Fruit fly (Drosophila melanogaster) whole organism, embryonic: ENCODE data around the gene EMC5.

ENCODE experiments used
- CG11560 ChIP-seq: fragments of 200-800 bp; sonication (Bioruptor generic); IDR thresholded peaks from 3 replicates; pipeline ENCODE4 v1.3.6; 2022; ENCODE audit warnings: missing biosample characterization, missing genetic modification characterization
- CG16779 ChIP-seq: fragments of 200-800 bp; sonication (Bioruptor generic); IDR thresholded peaks from 2 replicates; pipeline ENCODE4 v1.3.6; 2022; ENCODE audit warnings: missing biosample characterization, missing genetic modification characterization
- CG32767 ChIP-seq: fragments of 200-800 bp; sonication (Bioruptor generic); IDR thresholded peaks from 2 replicates; pipeline ENCODE4 v1.3.6; 2022; ENCODE audit warnings: missing biosample characterization, missing genetic modification characterization
- CG3847 ChIP-seq: fragments of 200-800 bp; sonication (Bioruptor generic); IDR thresholded peaks from 2 replicates; pipeline ENCODE4 v1.3.6; 2022; ENCODE audit warnings: missing biosample characterization, missing genetic modification characterization
- Deaf1 ChIP-seq: fragments of 200-800 bp; optimal IDR thresholded peaks from 3 replicates; lab custom pipeline; 2019; ENCODE audit warnings: missing biosample characterization, mild to moderate bottlenecking, missing genetic modification characterization, moderate library complexity
- Fer3 ChIP-seq: fragments of 200-800 bp; sonication (Bioruptor generic); optimal IDR thresholded peaks from 2 replicates; lab custom pipeline; 2018; ENCODE audit warnings: missing biosample characterization, mild to moderate bottlenecking, missing genetic modification characterization, moderate library complexity
- Taf1 ChIP-seq: fragments of 200-800 bp; sonication (Bioruptor generic); IDR thresholded peaks from 2 replicates; pipeline ENCODE4 v1.3.6; 2022; ENCODE audit warnings: missing biosample characterization, missing genetic modification characterization
- btn ChIP-seq: fragments of 200-800 bp; sonication (Bioruptor generic); optimal IDR thresholded peaks from 2 replicates; lab custom pipeline; 2016; ENCODE audit warnings: missing biosample characterization, missing genetic modification characterization
- chinmo ChIP-seq: fragments of 200-800 bp; sonication (Bioruptor generic); IDR thresholded peaks from 4 replicates; pipeline ENCODE4 v1.3.6; 2022; ENCODE audit warnings: missing biosample characterization, missing genetic modification characterization; ENCODE audit not compliant: partially characterized antibody
- dysf ChIP-seq: fragments of 200-800 bp; sonication (Bioruptor generic); IDR thresholded peaks from 3 replicates; pipeline ENCODE4 v1.3.6; 2022; ENCODE audit warnings: missing biosample characterization, missing genetic modification characterization
- jumu ChIP-seq: fragments of 200-800 bp; sonication (Bioruptor generic); optimal IDR thresholded peaks from 3 replicates; lab custom pipeline; 2016; ENCODE audit warnings: missing biosample characterization, missing genetic modification characterization
- psq ChIP-seq: fragments of 200-800 bp; sonication (Bioruptor generic); optimal IDR thresholded peaks from 2 replicates; lab custom pipeline; 2017; ENCODE audit warnings: missing biosample characterization, missing genetic modification characterization
- usp ChIP-seq: fragments of >200 bp; optimal IDR thresholded peaks from 2 replicates; lab custom pipeline; 2017; ENCODE audit warnings: missing biosample characterization, missing genetic modification characterization
- wor ChIP-seq: fragments of 200-800 bp; sonication (Bioruptor generic); IDR thresholded peaks from 2 replicates; pipeline ENCODE4 v1.3.6; 2022; ENCODE audit warnings: missing biosample characterization, missing genetic modification characterization

dm6 chr2L:18976749-18977148 is 10.8 kb upstream of the EMC5 start:
- TF ChIP-seq wor (GFP tag; lab: Robert Waterston, UW) (no peak), CG16779 (GFP tag; lab: Robert Waterston, UW) (no peak), Fer3 (no peak), psq (GFP tag; lab: Kevin White, UChicago) (no peak), btn (no peak), jumu (GFP tag; lab: Kevin White, UChicago) (no peak), CG32767 (GFP tag; lab: Robert Waterston, UW) (no peak), dysf (no peak), usp (GFP tag; lab: Kevin White, UChicago) (no peak), CG11560 (no peak), Deaf1 (no peak), chinmo (GFP tag; lab: Robert Waterston, UW) (no peak), Taf1 (GFP tag; lab: Robert Waterston, UW) (no peak), CG3847 (GFP tag; lab: Robert Waterston, UW) (no peak)
